Fruit fly (Drosophila melanogaster): ENCODE measurements around the gene CG15564.

dm6 chr3R:31252093-31252962 lies 17.2 kb upstream of the CG15564 start, which contains the start of the genes qless and mRpL32:
- TF ChIP-seq CG34367 (tag; optimal IDR thresholded peaks at IDR 0.05) (no peak), CG8301 (tag; optimal IDR thresholded peaks at IDR 0.05) (no peak), CG10348 (GFP tag; IDR thresholded peaks at IDR 0.05) (no peak), Pif1B (GFP tag; optimal IDR thresholded peaks at IDR 0.05) (no peak)

All from whole organism, pupa.